Fruit fly (Drosophila melanogaster) whole organism: ENCODE results near the gene tim.

ENCODE experiments used
- CG8478 ChIP-seq: fragments of >200 bp; optimal IDR thresholded peaks from 2 replicates; lab custom pipeline; 2018; ENCODE audit warnings: inconsistent platforms
- usp ChIP-seq: fragments of >200 bp; optimal IDR thresholded peaks from 2 replicates; lab custom pipeline; 2017; ENCODE audit warnings: missing biosample characterization, missing genetic modification characterization, mixed read lengths

dm6 chr2L:3490971-3491370 lies 16.9 kb downstream of the tim start, which contains the start of gene CG15414:
- no peak for TF ChIP-seq usp
- no peak for TF ChIP-seq CG8478 (lab: Kevin White, UChicago)
